Fruit fly (Drosophila melanogaster): ENCODE results near the gene CG46412.
A peak's percentile ranks its signal among the peaks of the same experiment; 100 is the strongest.

The CG46412 gene

dm6 chr3L:11531994-11532732 is 31.7 kb downstream of the CG46412 start:
- TF ChIP-seq tj (GFP tag; optimal IDR thresholded peaks at IDR 0.05) (peak; percentile 47), Mnt (GFP tag; optimal IDR thresholded peaks at IDR 0.05) (no peak), bab1 (GFP tag; optimal IDR thresholded peaks at IDR 0.05) (no peak), toe (GFP tag; optimal IDR thresholded peaks at IDR 0.05) (no peak), cnc (optimal IDR thresholded peaks at IDR 0.05) (no peak), CG11617 (GFP tag; optimal IDR thresholded peaks at IDR 0.05) (no peak)

dm6 chr3L:11531300-11531699 is 32.6 kb downstream of the CG46412 start:
- no peak for TF ChIP-seq pad (GFP tag; optimal IDR thresholded peaks at IDR 0.05)
- TF ChIP-seq Clk (GFP tag; optimal IDR thresholded peaks at IDR 0.05), result peak; percentile 4
- TF ChIP-seq cic (GFP tag; optimal IDR thresholded peaks at IDR 0.05), result peak; percentile 79
- no peak for TF ChIP-seq CG1620 (GFP tag; optimal IDR thresholded peaks at IDR 0.05)
- TF ChIP-seq CG7101 (tag; optimal IDR thresholded peaks at IDR 0.05), result no peak
- peak; percentile 69 for TF ChIP-seq CG12768 (GFP tag; optimal IDR thresholded peaks at IDR 0.05)
- TF ChIP-seq ovo (GFP tag; optimal IDR thresholded peaks at IDR 0.05), result no peak
- peak; percentile 22 for TF ChIP-seq Mnt (GFP tag; optimal IDR thresholded peaks at IDR 0.05)
- no peak for TF ChIP-seq toe (GFP tag; optimal IDR thresholded peaks at IDR 0.05)
- TF ChIP-seq cnc (optimal IDR thresholded peaks at IDR 0.05), result no peak
- no peak for TF ChIP-seq tj (GFP tag; optimal IDR thresholded peaks at IDR 0.05)
- TF ChIP-seq CG14711 (tag; optimal IDR thresholded peaks at IDR 0.05), result no peak
- no peak for TF ChIP-seq Hr96 (GFP tag; optimal IDR thresholded peaks at IDR 0.05)
- no peak for TF ChIP-seq Crg-1 (GFP tag; optimal IDR thresholded peaks at IDR 0.05)
- no peak for TF ChIP-seq CG11617 (GFP tag; optimal IDR thresholded peaks at IDR 0.05)
- no peak for TF ChIP-seq CG5204 (GFP tag; optimal IDR thresholded peaks at IDR 0.05)
- TF ChIP-seq kay (GFP tag; ENCODE audit: borderline replicate concordance), result peak; percentile 23
- TF ChIP-seq CG7045 (GFP tag; optimal IDR thresholded peaks at IDR 0.05), result no peak
- no peak for TF ChIP-seq bab1 (GFP tag; optimal IDR thresholded peaks at IDR 0.05)
- peak; percentile 30 for TF ChIP-seq CG33017 (tag; optimal IDR thresholded peaks at IDR 0.05)

- TF ChIP-seq toe (GFP tag; optimal IDR thresholded peaks at IDR 0.05) (no peak), CG11617 (GFP tag; optimal IDR thresholded peaks at IDR 0.05) (no peak), CG7101 (tag; optimal IDR thresholded peaks at IDR 0.05) (no peak), ovo (GFP tag; optimal IDR thresholded peaks at IDR 0.05) (no peak), pad (GFP tag; optimal IDR thresholded peaks at IDR 0.05) (no peak), tj (GFP tag; optimal IDR thresholded peaks at IDR 0.05) (no peak), CG7045 (GFP tag; optimal IDR thresholded peaks at IDR 0.05) (no peak), Mnt (GFP tag; optimal IDR thresholded peaks at IDR 0.05) (no peak), CG5204 (GFP tag; optimal IDR thresholded peaks at IDR 0.05) (no peak), cnc (optimal IDR thresholded peaks at IDR 0.05) (no peak), Crg-1 (GFP tag; optimal IDR thresholded peaks at IDR 0.05) (no peak), Clk (GFP tag; optimal IDR thresholded peaks at IDR 0.05) (no peak), kay (GFP tag; ENCODE audit: borderline replicate concordance) (no peak), bab1 (GFP tag; optimal IDR thresholded peaks at IDR 0.05) (no peak), CG1620 (GFP tag; optimal IDR thresholded peaks at IDR 0.05) (no peak), CG14711 (tag; optimal IDR thresholded peaks at IDR 0.05) (no peak), CG12768 (GFP tag; optimal IDR thresholded peaks at IDR 0.05) (no peak), Hr96 (GFP tag; optimal IDR thresholded peaks at IDR 0.05) (no peak), cic (GFP tag; optimal IDR thresholded peaks at IDR 0.05) (no peak)
These were observed 33.5 kb downstream of the CG46412 start for dm6 chr3L:11530370-11530769.

dm6 chr3L:11529707-11530106 is 34.2 kb downstream of the CG46412 start:
- TF ChIP-seq cic (GFP tag; optimal IDR thresholded peaks at IDR 0.05) (peak; percentile 43), kay (GFP tag; ENCODE audit: borderline replicate concordance) (no peak)

- TF ChIP-seq CG11617 (GFP tag; optimal IDR thresholded peaks at IDR 0.05) (no peak), CG5204 (GFP tag; optimal IDR thresholded peaks at IDR 0.05) (no peak), kay (GFP tag; ENCODE audit: borderline replicate concordance) (no peak), Hr96 (GFP tag; optimal IDR thresholded peaks at IDR 0.05) (no peak), Clk (GFP tag; optimal IDR thresholded peaks at IDR 0.05) (no peak), CG7045 (GFP tag; optimal IDR thresholded peaks at IDR 0.05) (peak; percentile 53), CG33017 (tag; optimal IDR thresholded peaks at IDR 0.05) (peak; percentile 8), cic (GFP tag; optimal IDR thresholded peaks at IDR 0.05) (peak; percentile 57), CG7101 (tag; optimal IDR thresholded peaks at IDR 0.05) (peak; percentile 37), tj (GFP tag; optimal IDR thresholded peaks at IDR 0.05) (no peak), toe (GFP tag; optimal IDR thresholded peaks at IDR 0.05) (no peak), cnc (optimal IDR thresholded peaks at IDR 0.05) (no peak), pad (GFP tag; optimal IDR thresholded peaks at IDR 0.05) (no peak), CG14711 (tag; optimal IDR thresholded peaks at IDR 0.05) (no peak), CG1620 (GFP tag; optimal IDR thresholded peaks at IDR 0.05) (no peak), CG12768 (GFP tag; optimal IDR thresholded peaks at IDR 0.05) (peak; percentile 46), Crg-1 (GFP tag; optimal IDR thresholded peaks at IDR 0.05) (peak; percentile 39), ovo (GFP tag; optimal IDR thresholded peaks at IDR 0.05) (peak; percentile 38), bab1 (GFP tag; optimal IDR thresholded peaks at IDR 0.05) (no peak), Mnt (GFP tag; optimal IDR thresholded peaks at IDR 0.05) (peak; percentile 33)
These were observed 35.4 kb downstream of the CG46412 start for dm6 chr3L:11528397-11528923.

dm6 chr3L:11526644-11527184 is 37.2 kb downstream of the CG46412 start:
- TF ChIP-seq CG1620 (GFP tag; optimal IDR thresholded peaks at IDR 0.05), result no peak
- TF ChIP-seq Hr96 (GFP tag; optimal IDR thresholded peaks at IDR 0.05), result no peak
- TF ChIP-seq CG12768 (GFP tag; optimal IDR thresholded peaks at IDR 0.05), result peak; percentile 32
- TF ChIP-seq kay (GFP tag; ENCODE audit: borderline replicate concordance), result no peak
- TF ChIP-seq Mnt (GFP tag; optimal IDR thresholded peaks at IDR 0.05), result no peak
- no peak for TF ChIP-seq CG14711 (tag; optimal IDR thresholded peaks at IDR 0.05)
- TF ChIP-seq cic (GFP tag; optimal IDR thresholded peaks at IDR 0.05), result peak; percentile 64
